Worm (Caenorhabditis elegans) whole organism, early embryonic: Measurements from ENCODE around the gene kynu-1.

Experiments used
- B0310.2 ChIP-seq: sonication (generic microtip); optimal IDR thresholded peaks from 2 replicates; lab custom pipeline; 2016; ENCODE audit warnings: mild to moderate bottlenecking, missing genetic modification characterization, missing compliant biosample characterization
- F13C5.2 ChIP-seq: sonication (generic microtip); optimal IDR thresholded peaks from 2 replicates; lab custom pipeline; 2017; ENCODE audit warnings: mild to moderate bottlenecking, missing genetic modification characterization, inconsistent platforms, missing compliant biosample characterization
- aly-1 ChIP-seq: sonication (generic microtip); optimal IDR thresholded peaks from 2 replicates; lab custom pipeline; 2016; ENCODE audit warnings: missing genetic modification characterization, missing compliant biosample characterization
- ama-1 ChIP-seq: fragments of 150-350 bp; optimal IDR thresholded peaks from 2 replicates; lab custom pipeline; 2014
- ceh-13 ChIP-seq: fragments of 200-800 bp; sonication (Bioruptor generic); optimal IDR thresholded peaks from 2 replicates; lab custom pipeline; 2018; ENCODE audit warnings: mild to moderate bottlenecking, missing genetic modification characterization, missing compliant biosample characterization
- ceh-36 ChIP-seq: sonication (generic microtip); optimal IDR thresholded peaks from 2 replicates; lab custom pipeline; 2016; ENCODE audit warnings: missing genetic modification characterization, inconsistent platforms, missing compliant biosample characterization
- ets-7 ChIP-seq: sonication (generic microtip); optimal IDR thresholded peaks from 2 replicates; lab custom pipeline; 2016; ENCODE audit warnings: missing genotype, missing genetic modification characterization, missing compliant biosample characterization
- flt-1 ChIP-seq: fragments of 200-800 bp; sonication (Bioruptor generic); IDR thresholded peaks from 2 replicates; pipeline ENCODE4 v1.3.6; 2022; ENCODE audit warnings: missing genetic modification characterization, missing compliant biosample characterization
- hmbx-1 ChIP-seq: sonication (generic microtip); optimal IDR thresholded peaks from 2 replicates; lab custom pipeline; 2016; ENCODE audit warnings: mild to moderate bottlenecking, missing genetic modification characterization, missing compliant biosample characterization
- hmg-4 ChIP-seq: fragments of 200-800 bp; sonication (Bioruptor generic); optimal IDR thresholded peaks from 2 replicates; lab custom pipeline; 2018; ENCODE audit warnings: mild to moderate bottlenecking, missing genetic modification characterization, missing compliant biosample characterization
- hnd-1 ChIP-seq: sonication (generic microtip); optimal IDR thresholded peaks from 2 replicates; lab custom pipeline; 2016; ENCODE audit warnings: missing genetic modification characterization, missing compliant biosample characterization
- pes-1 ChIP-seq: fragments of 200-800 bp; sonication (Bioruptor generic); IDR thresholded peaks from 2 replicates; pipeline ENCODE4 v1.3.6; 2022; ENCODE audit warnings: missing genetic modification reagents, missing genetic modification characterization, missing compliant biosample characterization
- scrt-1 ChIP-seq: fragments of 200-800 bp; sonication (Bioruptor generic); IDR thresholded peaks from 2 replicates; pipeline ENCODE4 v1.3.6; 2022; ENCODE audit warnings: missing genetic modification characterization, missing compliant biosample characterization
- sea-1 ChIP-seq: fragments of 200-800 bp; sonication (Bioruptor generic); conservative IDR thresholded peaks from 2 replicates; pipeline ENCODE4 v1.3.6; 2022; ENCODE audit warnings: missing genetic modification characterization, missing compliant biosample characterization
- tbx-11 ChIP-seq: fragments of 200-800 bp; sonication (Bioruptor generic); IDR thresholded peaks from 2 replicates; pipeline ENCODE4 v1.3.6; 2022; ENCODE audit warnings: missing genetic modification characterization, missing compliant biosample characterization
- tbx-37 ChIP-seq: fragments of 200-800 bp; sonication (Bioruptor generic); conservative IDR thresholded peaks from 2 replicates; pipeline ENCODE4 v1.3.6; 2022; ENCODE audit warnings: missing genetic modification reagents, missing genetic modification characterization, missing compliant biosample characterization
- tra-4 ChIP-seq: sonication (generic microtip); optimal IDR thresholded peaks from 2 replicates; lab custom pipeline; 2017; ENCODE audit warnings: missing genetic modification characterization, missing compliant biosample characterization

The kynu-1 gene

DNA sequence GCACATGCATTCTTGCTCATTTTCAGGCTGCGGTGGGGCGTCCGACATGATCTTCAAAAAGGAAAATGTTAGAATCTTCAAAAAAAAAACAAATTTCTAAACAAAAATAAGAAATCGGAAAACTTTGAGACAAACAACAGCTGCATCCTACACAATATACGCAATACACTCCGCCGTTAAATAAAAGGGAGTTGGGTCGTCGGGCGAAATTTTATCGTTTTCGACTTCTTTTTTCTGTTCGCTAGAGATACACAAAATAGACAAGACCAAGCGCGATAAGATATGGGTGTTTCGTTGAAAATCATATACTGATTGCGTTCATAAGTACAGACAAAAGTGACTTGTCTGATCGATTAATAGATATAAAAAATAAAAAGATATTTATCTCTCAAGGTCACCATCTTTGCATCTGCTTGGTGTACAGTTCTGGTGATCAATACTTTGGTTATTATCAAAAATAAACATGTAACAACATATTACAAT lies at the start of gene kynu-1:
Gene kynu-1 (minus strand): TSS at position 51 of the 483 bp plus-strand sequence.
- no peak for TF ChIP-seq ceh-13 (GFP tag; lab: Kevin White, UChicago)
- TF ChIP-seq ets-7 (tag; lab: Kevin White, UChicago): no peak
- TF ChIP-seq hmg-4 (GFP tag; lab: Kevin White, UChicago): no peak
- no peak for TF ChIP-seq flt-1 (GFP tag; lab: Robert Waterston, UW)
- no peak for TF ChIP-seq B0310.2 (tag; lab: Kevin White, UChicago)
- no peak for TF ChIP-seq pes-1 (GFP tag; lab: Robert Waterston, UW)
- no peak for TF ChIP-seq hnd-1 (tag; lab: Kevin White, UChicago)
- no peak for TF ChIP-seq tbx-37 (GFP tag; lab: Robert Waterston, UW)
- TF ChIP-seq F13C5.2 (tag; lab: Kevin White, UChicago): no peak
- no peak for TF ChIP-seq ceh-36
- no peak for TF ChIP-seq tbx-11 (GFP tag; lab: Robert Waterston, UW)
- TF ChIP-seq sea-1 (GFP tag; lab: Robert Waterston, UW): no peak
- no peak for TF ChIP-seq hmbx-1 (tag; lab: Kevin White, UChicago)
- TF ChIP-seq scrt-1 (GFP tag; lab: Robert Waterston, UW): no peak
- TF ChIP-seq ama-1: no peak
- TF ChIP-seq aly-1 (tag; lab: Kevin White, UChicago): no peak
- TF ChIP-seq tra-4 (tag; lab: Kevin White, UChicago): no peak

DNA sequence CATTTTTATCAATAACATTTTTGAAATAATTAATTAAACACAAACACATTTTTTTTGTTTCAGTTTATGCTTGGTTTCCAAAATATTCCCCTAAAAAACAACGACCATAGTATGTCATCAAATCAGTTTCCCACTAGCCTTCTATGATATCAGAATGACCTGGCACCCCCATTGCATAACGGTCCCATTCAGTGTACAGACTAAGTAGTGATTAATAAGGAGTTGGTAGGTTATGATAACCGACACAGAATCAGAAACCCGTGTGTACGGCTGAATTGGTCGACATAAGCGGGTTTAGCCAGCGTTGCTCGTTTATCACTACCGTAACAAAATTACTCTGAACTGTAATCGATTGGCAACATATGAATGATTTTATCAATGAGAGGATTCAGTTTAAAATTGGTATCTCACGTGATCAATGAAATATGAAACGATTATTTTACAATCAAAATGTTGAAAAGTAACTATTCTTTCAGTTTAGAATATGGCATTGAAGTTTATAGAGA lies 48.3 kb upstream of the kynu-1 start:
- no peak for TF ChIP-seq ama-1
- no peak for TF ChIP-seq B0310.2 (tag; lab: Kevin White, UChicago)
- no peak for TF ChIP-seq hnd-1 (tag; lab: Kevin White, UChicago)
- TF ChIP-seq ceh-13 (GFP tag; lab: Kevin White, UChicago): no peak
- TF ChIP-seq hmg-4 (GFP tag; lab: Kevin White, UChicago): no peak
- TF ChIP-seq sea-1 (GFP tag; lab: Robert Waterston, UW): no peak
- TF ChIP-seq ceh-36: no peak
- TF ChIP-seq ets-7 (tag; lab: Kevin White, UChicago): no peak
- no peak for TF ChIP-seq tbx-11 (GFP tag; lab: Robert Waterston, UW)
- no peak for TF ChIP-seq aly-1 (tag; lab: Kevin White, UChicago)
- no peak for TF ChIP-seq F13C5.2 (tag; lab: Kevin White, UChicago)
- no peak for TF ChIP-seq tbx-37 (GFP tag; lab: Robert Waterston, UW)

- TF ChIP-seq aly-1 (tag; lab: Kevin White, UChicago) (no peak), sea-1 (GFP tag; lab: Robert Waterston, UW) (no peak), hmbx-1 (tag; lab: Kevin White, UChicago) (no peak), hmg-4 (GFP tag; lab: Kevin White, UChicago) (no peak), hnd-1 (tag; lab: Kevin White, UChicago) (no peak), ama-1 (no peak), ceh-36 (no peak), B0310.2 (tag; lab: Kevin White, UChicago) (no peak), tra-4 (tag; lab: Kevin White, UChicago) (no peak), pes-1 (GFP tag; lab: Robert Waterston, UW) (no peak), F13C5.2 (tag; lab: Kevin White, UChicago) (no peak), ets-7 (tag; lab: Kevin White, UChicago) (no peak), flt-1 (GFP tag; lab: Robert Waterston, UW) (no peak), scrt-1 (GFP tag; lab: Robert Waterston, UW) (no peak), ceh-13 (GFP tag; lab: Kevin White, UChicago) (no peak), tbx-11 (GFP tag; lab: Robert Waterston, UW) (no peak), tbx-37 (GFP tag; lab: Robert Waterston, UW) (no peak)
Measured at ce11 chrX:6155436-6155835, 46.3 kb upstream of the kynu-1 start.

- TF ChIP-seq sea-1 (GFP tag; lab: Robert Waterston, UW) (0 out of 2 replicates have a peak, but pooled peaks have one; percentile 28), flt-1 (GFP tag; lab: Robert Waterston, UW) (no peak), scrt-1 (GFP tag; lab: Robert Waterston, UW) (0 out of 2 replicates have a peak, but pooled peaks have one; percentile 47), hmg-4 (GFP tag; lab: Kevin White, UChicago) (peak; percentile 43), tbx-37 (GFP tag; lab: Robert Waterston, UW) (no peak), F13C5.2 (tag; lab: Kevin White, UChicago) (peak; percentile 40), ama-1 (no peak)
Measured at ce11 chrX:6150949-6151519, 41.9 kb upstream of the kynu-1 start.

ce11 chrX:6150449-6150848 lies 41.3 kb upstream of the kynu-1 start, which contains the start of gene tag-275:
Gene tag-275, minus strand, starts transcription at chrX:6150549.
- no peak for TF ChIP-seq ama-1
- TF ChIP-seq hnd-1 (tag; lab: Kevin White, UChicago): no peak
- TF ChIP-seq hmg-4 (GFP tag; lab: Kevin White, UChicago): no peak
- TF ChIP-seq pes-1 (GFP tag; lab: Robert Waterston, UW): no peak
- TF ChIP-seq ceh-13 (GFP tag; lab: Kevin White, UChicago): no peak
- no peak for TF ChIP-seq ets-7 (tag; lab: Kevin White, UChicago)
- TF ChIP-seq hmbx-1 (tag; lab: Kevin White, UChicago): no peak
- no peak for TF ChIP-seq tra-4 (tag; lab: Kevin White, UChicago)
- no peak for TF ChIP-seq tbx-37 (GFP tag; lab: Robert Waterston, UW)
- TF ChIP-seq flt-1 (GFP tag; lab: Robert Waterston, UW): no peak
- no peak for TF ChIP-seq sea-1 (GFP tag; lab: Robert Waterston, UW)

- no peak for TF ChIP-seq ceh-13 (GFP tag; lab: Kevin White, UChicago)
- no peak for TF ChIP-seq F13C5.2 (tag; lab: Kevin White, UChicago)
- no peak for TF ChIP-seq scrt-1 (GFP tag; lab: Robert Waterston, UW)
- no peak for TF ChIP-seq hmbx-1 (tag; lab: Kevin White, UChicago)
- TF ChIP-seq pes-1 (GFP tag; lab: Robert Waterston, UW): no peak
- no peak for TF ChIP-seq flt-1 (GFP tag; lab: Robert Waterston, UW)
- TF ChIP-seq tra-4 (tag; lab: Kevin White, UChicago): no peak
- TF ChIP-seq B0310.2 (tag; lab: Kevin White, UChicago): no peak
- TF ChIP-seq hnd-1 (tag; lab: Kevin White, UChicago): no peak
- no peak for TF ChIP-seq ama-1
- TF ChIP-seq ets-7 (tag; lab: Kevin White, UChicago): no peak
- no peak for TF ChIP-seq tbx-11 (GFP tag; lab: Robert Waterston, UW)
- TF ChIP-seq hmg-4 (GFP tag; lab: Kevin White, UChicago): no peak
- TF ChIP-seq aly-1 (tag; lab: Kevin White, UChicago): no peak
- no peak for TF ChIP-seq sea-1 (GFP tag; lab: Robert Waterston, UW)
- no peak for TF ChIP-seq tbx-37 (GFP tag; lab: Robert Waterston, UW)
- no peak for TF ChIP-seq ceh-36
Measured at ce11 chrX:6145921-6146320, 36.8 kb upstream of the kynu-1 start.
